3 worm cellular contexts compared by ENCODE assay signal in genomic region chrIV:16503049-16503448, ce11.
TF ChIP-seq lines count a peak whose summit lies in the region.

No protein-coding gene starts in this region.

TF ChIP-seq in whole organism, L4 larva, 104 proteins besides CTCF, POLR2A, EP300 and RAD21:
- TF ChIP-seq rbr-2 (tag; optimal IDR thresholded peaks at IDR 0.05; lab: Kevin White, UChicago) (no peak), ama-1 (optimal IDR thresholded peaks at IDR 0.05; lab: Kevin White, UChicago) (no peak), hmg-1.1 (GFP tag; IDR thresholded peaks at IDR 0.05; lab: Robert Waterston, UW) (no peak), nhr-237 (tag; optimal IDR thresholded peaks at IDR 0.05; lab: Kevin White, UChicago) (no peak), mes-2 (tag; optimal IDR thresholded peaks at IDR 0.05; lab: Kevin White, UChicago; ENCODE audit: poor library complexity, severe bottlenecking) (no peak), snpc-1.2 (GFP tag; IDR thresholded peaks at IDR 0.05; lab: Robert Waterston, UW) (peak; percentile 58), lsy-2 (tag; optimal IDR thresholded peaks at IDR 0.05; lab: Kevin White, UChicago) (peak in 1 of 2 experiments; percentile 17), T20F7.1 (GFP tag; optimal IDR thresholded peaks at IDR 0.05; lab: Kevin White, UChicago) (no peak), ZK337.2 (GFP tag; IDR thresholded peaks at IDR 0.05; lab: Robert Waterston, UW) (no peak), nhr-76 (tag; optimal IDR thresholded peaks at IDR 0.05; lab: Kevin White, UChicago) (no peak), ZK546.5 (tag; optimal IDR thresholded peaks at IDR 0.05; lab: Kevin White, UChicago) (no peak), Y105C5A.15 (GFP tag; IDR thresholded peaks at IDR 0.05; lab: Robert Waterston, UW) (no peak), nhr-111 (GFP tag; optimal IDR thresholded peaks at IDR 0.05; lab: Kevin White, UChicago) (no peak)

TF ChIP-seq in whole organism, mixed stage, embryonic, 35 proteins besides CTCF, POLR2A, EP300 and RAD21:
- TF ChIP-seq lsy-2 (tag; optimal IDR thresholded peaks at IDR 0.05; lab: Kevin White, UChicago): peak; percentile 19
- TF ChIP-seq unc-62 (GFP tag; optimal IDR thresholded peaks at IDR 0.05; lab: Kevin White, UChicago): no peak
- no peak for TF ChIP-seq bed-3 (GFP tag; optimal IDR thresholded peaks at IDR 0.05; lab: Kevin White, UChicago)
- no peak for TF ChIP-seq unc-39 (tag; optimal IDR thresholded peaks at IDR 0.05; lab: Kevin White, UChicago)

TF ChIP-seq in whole organism, young adult, 124 proteins besides CTCF, POLR2A, EP300 and RAD21:
- TF ChIP-seq F37B4.10 (GFP tag; IDR thresholded peaks at IDR 0.05; lab: Robert Waterston, UW) (no peak), snpc-4 (GFP tag; optimal IDR thresholded peaks at IDR 0.05; lab: Kevin White, UChicago) (peak; percentile 76), snpc-4 (tag; optimal IDR thresholded peaks at IDR 0.05; lab: Kevin White, UChicago) (peak in 1 of 4 experiments; percentile 49), sea-2 (GFP tag; IDR thresholded peaks at IDR 0.05; lab: Robert Waterston, UW) (no peak), F22D6.2 (tag; optimal IDR thresholded peaks at IDR 0.05; lab: Kevin White, UChicago) (no peak), chd-7 (tag; optimal IDR thresholded peaks at IDR 0.05; lab: Kevin White, UChicago) (no peak), F57C9.4 (tag; optimal IDR thresholded peaks at IDR 0.05; lab: Kevin White, UChicago) (no peak), F23B12.7 (tag; optimal IDR thresholded peaks at IDR 0.05; lab: Kevin White, UChicago; ENCODE audit: insufficient read depth) (no peak), D2030.7 (GFP tag; IDR thresholded peaks at IDR 0.05; lab: Robert Waterston, UW) (no peak), snpc-1.1 (tag; optimal IDR thresholded peaks at IDR 0.05; lab: Kevin White, UChicago; ENCODE audit: insufficient read depth) (no peak), rcor-1 (GFP tag; IDR thresholded peaks at IDR 0.05; lab: Robert Waterston, UW) (no peak), hrde-1 (tag; optimal IDR thresholded peaks at IDR 0.05; lab: Kevin White, UChicago; ENCODE audit: borderline replicate concordance) (no peak), sptf-2 (GFP tag; optimal IDR thresholded peaks at IDR 0.05; lab: Kevin White, UChicago) (no peak), let-607 (tag; optimal IDR thresholded peaks at IDR 0.05; lab: Kevin White, UChicago) (no peak), unc-62 (GFP tag; optimal IDR thresholded peaks at IDR 0.05; lab: Kevin White, UChicago) (no peak), attf-6 (GFP tag; IDR thresholded peaks at IDR 0.05; lab: Robert Waterston, UW) (peak; percentile 69), nfya-2 (GFP tag; IDR thresholded peaks at IDR 0.05; lab: Robert Waterston, UW) (no peak), bed-2 (GFP tag; IDR thresholded peaks at IDR 0.05; lab: Robert Waterston, UW) (no peak), nfya-1 (tag; optimal IDR thresholded peaks at IDR 0.05; lab: Kevin White, UChicago; ENCODE audit: borderline replicate concordance, insufficient read depth) (no peak), zim-3 (tag; optimal IDR thresholded peaks at IDR 0.05; lab: Kevin White, UChicago) (no peak), nhr-120 (GFP tag; IDR thresholded peaks at IDR 0.05; lab: Robert Waterston, UW) (no peak), lin-35 (GFP tag; optimal IDR thresholded peaks at IDR 0.05; lab: Kevin White, UChicago) (no peak), ceh-79 (tag; optimal IDR thresholded peaks at IDR 0.05; lab: Kevin White, UChicago) (no peak), bed-1 (GFP tag; IDR thresholded peaks at IDR 0.05; lab: Robert Waterston, UW) (no peak), madf-6 (GFP tag; IDR thresholded peaks at IDR 0.05; lab: Robert Waterston, UW) (0 out of 2 replicates have a peak, but pooled peaks have one; percentile 10), ama-1 (optimal IDR thresholded peaks at IDR 0.05; lab: Kevin White, UChicago) (no peak), ama-1 (GFP tag; optimal IDR thresholded peaks at IDR 0.05; lab: Kevin White, UChicago) (no peak), T26A5.8 (tag; optimal IDR thresholded peaks at IDR 0.05; lab: Kevin White, UChicago) (no peak), Y56A3A.18 (GFP tag; IDR thresholded peaks at IDR 0.05; lab: Robert Waterston, UW) (no peak), egl-18 (GFP tag; IDR thresholded peaks at IDR 0.05; lab: Robert Waterston, UW) (no peak), lag-1 (GFP tag; IDR thresholded peaks at IDR 0.05; lab: Robert Waterston, UW) (no peak), ztf-25 (GFP tag; IDR thresholded peaks at IDR 0.05; lab: Robert Waterston, UW) (no peak), cebp-1 (GFP tag; IDR thresholded peaks at IDR 0.05; lab: Robert Waterston, UW) (no peak), cebp-1 (tag; optimal IDR thresholded peaks at IDR 0.05; lab: Kevin White, UChicago) (no peak), lsl-1 (GFP tag; optimal IDR thresholded peaks at IDR 0.05; lab: Kevin White, UChicago) (peak; percentile 72), egrh-3 (GFP tag; IDR thresholded peaks at IDR 0.05; lab: Robert Waterston, UW) (no peak), snpc-1.3 (tag; optimal IDR thresholded peaks at IDR 0.05; lab: Kevin White, UChicago; ENCODE audit: insufficient read depth) (peak; percentile 26), ceh-58 (GFP tag; IDR thresholded peaks at IDR 0.05; lab: Robert Waterston, UW) (no peak)
